Fruit fly (Drosophila melanogaster) whole organism, pupa: ENCODE results near the gene Trf4.

Experiments used
- CG12605 ChIP-seq: fragments of 200-800 bp; sonication (Bioruptor generic); IDR thresholded peaks from 2 replicates; pipeline ENCODE4 v1.3.6; 2022; ENCODE audit warnings: missing biosample characterization, missing genetic modification characterization
- CG32121 ChIP-seq: fragments of 200-800 bp; sonication (Bioruptor generic); IDR thresholded peaks from 2 replicates; pipeline ENCODE4 v1.3.6; 2022; ENCODE audit warnings: missing biosample characterization, missing genetic modification characterization
- CG34367 ChIP-seq: fragments of 200-800 bp; sonication (Bioruptor generic); optimal IDR thresholded peaks from 2 replicates; lab custom pipeline; 2018; ENCODE audit warnings: missing biosample characterization, mild to moderate bottlenecking, missing genetic modification characterization
- CG8159 ChIP-seq: fragments of 200-800 bp; sonication (Bioruptor generic); optimal IDR thresholded peaks from 3 replicates; lab custom pipeline; 2018; ENCODE audit warnings: missing biosample characterization, mild to moderate bottlenecking, missing genetic modification characterization, moderate library complexity
- CG8301 ChIP-seq: fragments of 200-800 bp; sonication (Bioruptor generic); optimal IDR thresholded peaks from 2 replicates; lab custom pipeline; 2018; ENCODE audit warnings: missing biosample characterization, mild to moderate bottlenecking, missing genetic modification characterization
- EcR ChIP-seq: fragments of 200-800 bp; sonication (Bioruptor generic); optimal IDR thresholded peaks from 3 replicates; lab custom pipeline; 2019; ENCODE audit warnings: missing biosample characterization, missing genetic modification characterization, mild to moderate bottlenecking, moderate library complexity, missing genetic modification reagents
- Ets98B ChIP-seq: fragments of 200-800 bp; sonication (Bioruptor generic); IDR thresholded peaks from 2 replicates; pipeline ENCODE4 v1.3.6; 2022; ENCODE audit warnings: missing biosample characterization, missing genetic modification characterization
- Pif1B ChIP-seq: fragments of 200-800 bp; sonication (Bioruptor generic); optimal IDR thresholded peaks from 3 replicates; lab custom pipeline; 2016; ENCODE audit warnings: missing biosample characterization, missing genetic modification characterization
- Snoo ChIP-seq: fragments of 200-800 bp; sonication (Bioruptor generic); optimal IDR thresholded peaks from 3 replicates; lab custom pipeline; 2017; ENCODE audit warnings: missing biosample characterization, mild to moderate bottlenecking, missing genetic modification characterization, inconsistent platforms
- fd96Ca ChIP-seq: fragments of 200-800 bp; sonication (Bioruptor generic); IDR thresholded peaks from 3 replicates; pipeline ENCODE4 v1.3.6; 2022; ENCODE audit warnings: missing biosample characterization, missing genetic modification characterization
- gl ChIP-seq: fragments of 200-800 bp; sonication (Bioruptor generic); optimal IDR thresholded peaks from 2 replicates; lab custom pipeline; 2018; ENCODE audit warnings: missing biosample characterization, mild to moderate bottlenecking, missing genetic modification characterization

DNA sequence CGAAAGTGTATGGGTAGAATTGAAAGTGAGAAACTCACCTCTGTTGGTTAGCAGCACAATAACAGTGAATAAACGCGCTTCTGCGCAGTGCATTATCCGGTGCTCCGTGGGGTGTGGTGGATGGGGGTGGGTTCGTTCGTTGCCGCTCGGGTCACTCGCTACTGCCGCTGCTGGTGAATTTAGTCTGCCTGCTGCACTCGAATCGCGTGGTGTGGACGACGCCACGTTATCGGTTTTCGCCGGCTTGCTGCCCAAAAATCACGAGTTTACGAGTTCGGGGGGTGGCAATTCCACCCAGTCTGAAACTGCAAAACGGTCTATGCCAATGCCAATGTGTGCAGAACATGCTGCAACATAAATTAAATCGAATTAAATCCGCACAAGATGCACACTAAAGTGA, 12.7 kb downstream of the Trf4 start, which contains the start of gene Tmtc1:
- TF ChIP-seq Pif1B (GFP tag; lab: Kevin White, UChicago) (no peak), gl (tag; lab: Kevin White, UChicago) (no peak), CG32121 (GFP tag; lab: Robert Waterston, UW) (no peak), CG12605 (GFP tag; lab: Robert Waterston, UW) (no peak), EcR (GFP tag; lab: Kevin White, UChicago) (no peak), Ets98B (GFP tag; lab: Robert Waterston, UW) (no peak), Snoo (tag; lab: Kevin White, UChicago) (no peak), CG8159 (no peak), fd96Ca (GFP tag; lab: Robert Waterston, UW) (no peak), CG8301 (tag; lab: Kevin White, UChicago) (no peak), CG34367 (tag; lab: Kevin White, UChicago) (no peak)
